Fruit fly (Drosophila melanogaster): ENCODE data around the gene CG4849.

The CG4849 gene

DNA sequence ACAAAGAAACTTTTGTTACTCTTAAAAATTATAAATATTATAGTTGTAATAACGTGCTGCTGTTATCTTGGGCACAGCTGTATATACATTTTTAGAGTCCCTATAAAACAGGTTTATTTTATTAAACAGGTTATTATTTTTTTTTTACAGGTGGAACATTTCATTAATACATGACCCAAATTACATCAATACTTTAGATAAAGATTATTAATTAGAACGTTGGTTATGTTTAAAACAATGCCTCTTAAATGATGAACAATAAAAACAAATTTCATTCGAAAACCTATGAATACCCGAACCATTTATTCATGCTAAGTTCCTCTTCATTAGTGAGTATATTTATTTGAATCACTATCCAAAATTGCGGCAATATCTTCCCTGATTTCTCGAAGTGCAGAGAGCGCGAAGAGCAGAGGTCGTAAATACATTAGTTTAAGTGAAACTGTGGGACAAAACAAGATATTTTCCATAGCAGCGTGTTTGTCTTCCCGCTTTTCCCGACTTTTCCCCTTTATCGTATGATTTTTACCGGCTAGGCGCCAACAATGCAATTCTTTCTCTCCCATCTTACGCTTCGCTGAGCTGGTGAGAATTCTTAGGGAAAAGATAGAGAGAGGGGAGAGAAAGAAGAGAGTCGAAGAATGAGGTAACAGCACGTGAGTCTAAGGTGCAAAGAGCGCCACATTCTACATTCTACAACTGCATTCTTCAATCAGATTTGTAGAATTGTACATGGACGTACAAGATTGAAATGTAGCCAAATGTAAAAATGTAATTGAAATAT is 25.6 kb downstream of the CG4849 start (continued):
- TF ChIP-seq Dp (GFP tag; optimal IDR thresholded peaks at IDR 0.05): no peak
- TF ChIP-seq CG6683 (GFP tag; optimal IDR thresholded peaks at IDR 0.05): no peak
- no peak for TF ChIP-seq bigmax (GFP tag; optimal IDR thresholded peaks at IDR 0.05)
- peak; percentile 29 for TF ChIP-seq CG8388 (GFP tag; optimal IDR thresholded peaks at IDR 0.05)
- TF ChIP-seq sob (GFP tag; IDR thresholded peaks at IDR 0.05): peak; percentile 18; the same call in 1 of the 2 replicates
- no peak for TF ChIP-seq CG15011 (GFP tag; optimal IDR thresholded peaks at IDR 0.05)
- no peak for TF ChIP-seq grn (GFP tag; optimal IDR thresholded peaks at IDR 0.05)
- peak; percentile 69 for TF ChIP-seq CG9932 (GFP tag; IDR thresholded peaks at IDR 0.05)
- peak; percentile 23; the same call in 1 of the 2 replicates for TF ChIP-seq esg (GFP tag; conservative IDR thresholded peaks at IDR 0.05)
- TF ChIP-seq caup (GFP tag; optimal IDR thresholded peaks at IDR 0.05; ENCODE audit: severe bottlenecking): no peak
- no peak for TF ChIP-seq cas (GFP tag; IDR thresholded peaks at IDR 0.05)
- TF ChIP-seq CG13624 (GFP tag; optimal IDR thresholded peaks at IDR 0.05): peak; percentile 25
- TF ChIP-seq Camta (GFP tag; optimal IDR thresholded peaks at IDR 0.05): peak; percentile 9
- TF ChIP-seq CG12942 (GFP tag; optimal IDR thresholded peaks at IDR 0.05): no peak
- no peak for TF ChIP-seq Atf-2 (GFP tag; optimal IDR thresholded peaks at IDR 0.05)
- no peak for TF ChIP-seq Nf-YB (GFP tag; optimal IDR thresholded peaks at IDR 0.05)
- TF ChIP-seq CG4404 (GFP tag; IDR thresholded peaks at IDR 0.05): no peak
- no peak for TF ChIP-seq vnd (GFP tag; IDR thresholded peaks at IDR 0.05; ENCODE audit: partially characterized antibody)
- no peak for TF ChIP-seq ham (GFP tag; IDR thresholded peaks at IDR 0.05)
- TF ChIP-seq CG3726 (GFP tag; IDR thresholded peaks at IDR 0.05): no peak
- TF ChIP-seq cad (GFP tag; optimal IDR thresholded peaks at IDR 0.05): no peak
- peak; percentile 23 for TF ChIP-seq Myb (GFP tag; optimal IDR thresholded peaks at IDR 0.05)
- no peak for TF ChIP-seq Poxn (GFP tag; IDR thresholded peaks at IDR 0.05)
- TF ChIP-seq CG12659 (GFP tag; optimal IDR thresholded peaks at IDR 0.05): peak; percentile 27
- peak; percentile 31; the same call in 1 of the 2 replicates for TF ChIP-seq CG31441 (GFP tag; IDR thresholded peaks at IDR 0.05)
- TF ChIP-seq Xrp1 (GFP tag; IDR thresholded peaks at IDR 0.05): 0 out of 2 replicates have a peak, but pooled peaks have one; percentile 34
- no peak for TF ChIP-seq CG30020 (tag; optimal IDR thresholded peaks at IDR 0.05)
- TF ChIP-seq sna (GFP tag; IDR thresholded peaks at IDR 0.05; ENCODE audit: partially characterized antibody): no peak
- TF ChIP-seq en (GFP tag; optimal IDR thresholded peaks at IDR 0.05): no peak
- peak; percentile 32 for TF ChIP-seq org-1 (GFP tag; optimal IDR thresholded peaks at IDR 0.05)
- no peak for TF ChIP-seq CG11560 (tag; IDR thresholded peaks at IDR 0.05)
- no peak for TF ChIP-seq Doc2 (GFP tag; IDR thresholded peaks at IDR 0.05)
- no peak for TF ChIP-seq pros (GFP tag; optimal IDR thresholded peaks at IDR 0.05)
- TF ChIP-seq CG14441 (GFP tag; IDR thresholded peaks at IDR 0.05): peak; percentile 58
- peak; percentile 32 for TF ChIP-seq CG14710 (tag; optimal IDR thresholded peaks at IDR 0.05)
- no peak for TF ChIP-seq Lpt (GFP tag; optimal IDR thresholded peaks at IDR 0.05)
- TF ChIP-seq CTCF (GFP tag; optimal IDR thresholded peaks at IDR 0.05): peak; percentile 56
- TF ChIP-seq HLH54F (GFP tag; optimal IDR thresholded peaks at IDR 0.05): peak; percentile 39
- TF ChIP-seq Ssrp (tag; optimal IDR thresholded peaks at IDR 0.05): no peak
- TF ChIP-seq tll (GFP tag; optimal IDR thresholded peaks at IDR 0.05): no peak
- TF ChIP-seq nerfin-1 (tag; optimal IDR thresholded peaks at IDR 0.05): peak; percentile 4
- no peak for TF ChIP-seq Stat92E (GFP tag; optimal IDR thresholded peaks at IDR 0.05)
- no peak for TF ChIP-seq CG10654 (GFP tag; optimal IDR thresholded peaks at IDR 0.05)
- no peak for TF ChIP-seq Hey (tag; optimal IDR thresholded peaks at IDR 0.05)
- no peak for TF ChIP-seq CG10979 (tag; optimal IDR thresholded peaks at IDR 0.05)
- peak; percentile 56 for TF ChIP-seq NfI (GFP tag; optimal IDR thresholded peaks at IDR 0.05)
- peak; percentile 31 for TF ChIP-seq phol (tag; optimal IDR thresholded peaks at IDR 0.05)
- TF ChIP-seq tin (GFP tag; optimal IDR thresholded peaks at IDR 0.05): peak; percentile 12
- no peak for TF ChIP-seq sqz (GFP tag; optimal IDR thresholded peaks at IDR 0.05)
